Worm (Caenorhabditis elegans) whole organism, midembryonic: ENCODE results near the gene T05H10.4.

Source experiments
- cog-1 ChIP-seq: sonication (generic microtip); optimal IDR thresholded peaks from 2 replicates; lab custom pipeline; 2016; ENCODE audit warnings: missing genetic modification characterization, missing compliant biosample characterization
- flt-1 ChIP-seq: fragments of 200-800 bp; sonication (Bioruptor generic); IDR thresholded peaks from 2 replicates; pipeline ENCODE4 v1.3.6; 2022; ENCODE audit warnings: missing genetic modification characterization, missing compliant biosample characterization

DNA sequence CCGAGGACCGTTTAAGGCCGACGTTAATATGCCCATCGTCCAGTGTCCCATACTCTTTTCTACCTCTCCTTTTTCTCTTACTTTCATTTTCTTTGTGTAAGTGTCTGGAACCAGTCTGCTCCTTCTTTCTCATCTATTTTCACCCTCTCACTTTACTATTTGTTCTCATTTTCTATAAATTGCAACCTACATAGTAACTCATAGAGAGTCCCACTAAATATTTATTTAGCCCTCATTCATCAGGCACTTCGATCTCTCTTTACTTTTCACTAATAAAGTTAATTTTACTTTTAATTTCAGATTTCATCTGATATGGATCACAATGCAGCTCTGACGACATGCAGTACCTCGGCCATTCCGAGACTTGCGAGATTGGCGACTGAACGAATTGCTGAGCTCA is 35.6 kb upstream of the T05H10.4 start, which contains the start of gene zyg-11:
- no peak for TF ChIP-seq flt-1 (GFP tag; lab: Robert Waterston, UW)
- no peak for TF ChIP-seq cog-1 (tag; lab: Kevin White, UChicago)
